Fruit fly (Drosophila melanogaster) whole organism: ENCODE data around the gene LeuRS.

Experiments
- CG8478 ChIP-seq: fragments of >200 bp; optimal IDR thresholded peaks from 2 replicates; lab custom pipeline; 2018; ENCODE audit warnings: inconsistent platforms
- EcR ChIP-seq, 2 experiments: fragments of >200 bp; optimal IDR thresholded peaks; 2 replicates each; lab custom pipeline; 2017; ENCODE audit warnings: missing biosample characterization in 2 of 2, missing genetic modification characterization in 2 of 2, missing genetic modification reagents in 2 of 2

DNA sequence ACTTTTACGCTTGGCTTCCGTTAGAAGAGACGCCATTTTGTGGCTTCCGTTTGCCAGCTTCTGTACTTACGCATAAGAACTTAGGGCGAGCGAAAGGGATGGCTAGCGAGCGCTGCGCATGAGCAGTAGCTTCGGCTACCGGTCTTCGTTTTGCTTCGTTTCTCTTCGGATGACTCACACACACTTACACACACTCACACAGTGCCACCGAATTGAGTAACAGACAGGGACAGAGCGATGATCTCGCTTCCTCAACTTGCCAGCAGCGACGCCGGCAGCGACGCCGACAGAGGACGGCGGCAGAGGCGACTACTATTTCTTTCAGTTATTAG lies 24.9 kb upstream of the LeuRS start:
- TF ChIP-seq CG8478 (lab: Kevin White, UChicago) (no peak), EcR (GFP tag; optimal IDR thresholded peaks at IDR 0.05; lab: Kevin White, UChicago) (no peak)
